Worm (Caenorhabditis elegans): ENCODE measurements around the gene dbn-1.

DNA sequence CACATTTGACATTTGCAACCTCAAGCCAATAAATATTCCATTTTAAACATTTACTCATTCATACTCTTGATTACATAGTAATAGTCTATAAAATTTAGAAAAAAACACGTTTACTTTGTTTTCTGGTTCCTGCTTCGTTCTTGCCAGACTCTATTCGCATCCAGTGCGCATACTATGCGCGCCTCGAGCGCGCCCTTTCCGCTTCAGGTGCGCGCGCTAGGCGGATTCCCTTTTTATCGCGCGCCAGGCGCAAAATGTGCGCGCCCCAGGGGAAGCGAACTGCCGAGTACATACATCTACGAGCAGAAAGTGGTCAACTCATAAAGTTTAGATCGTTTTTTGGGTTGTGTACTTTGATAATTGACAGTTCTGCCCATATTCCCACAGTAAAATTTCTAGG lies 20.5 kb downstream of the dbn-1 start:
- TF ChIP-seq hmbx-1 (tag; optimal IDR thresholded peaks at IDR 0.05) (no peak), hnd-1 (tag; optimal IDR thresholded peaks at IDR 0.05) (no peak)

Measured in whole organism, early embryonic.